Worm (Caenorhabditis elegans): ENCODE measurements around the gene T22D1.5.
A peak's percentile ranks its signal among the peaks of the same experiment; 100 is the strongest.

The T22D1.5 gene

DNA sequence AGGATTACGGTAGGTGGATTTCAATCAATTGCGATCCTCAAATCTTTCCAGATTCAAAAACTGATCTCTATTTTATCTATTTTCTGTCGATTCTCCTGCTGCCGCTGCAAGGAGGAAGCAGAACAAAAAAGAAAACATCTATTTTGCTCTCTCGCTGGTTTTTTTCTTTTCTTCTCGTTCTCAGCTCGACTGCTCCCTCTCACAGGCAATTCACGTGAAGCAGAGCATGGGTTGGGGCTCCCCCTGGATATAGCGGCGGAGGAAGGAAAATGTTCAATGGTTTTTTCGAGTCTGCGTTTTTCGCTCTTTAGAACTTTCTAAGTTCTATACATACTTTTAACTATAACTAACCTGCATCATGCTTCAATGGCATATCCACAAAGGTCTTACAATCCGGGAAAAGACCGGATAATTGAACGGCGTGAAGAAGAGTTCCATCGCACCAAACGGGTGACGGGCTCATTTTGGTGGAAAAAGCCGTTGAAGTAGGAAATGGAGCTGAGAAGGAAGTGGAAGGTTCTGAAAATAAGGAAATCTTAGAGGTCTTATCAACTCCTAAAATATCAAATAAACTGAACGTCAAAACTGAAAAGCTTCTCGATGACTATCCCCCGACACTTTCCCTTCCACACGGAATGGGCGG, 24.7 kb upstream of the T22D1.5 start (continued):
- TF ChIP-seq mel-28 (tag; optimal IDR thresholded peaks at IDR 0.05; ENCODE audit: borderline replicate concordance) = no peak
- TF ChIP-seq tbx-9 (tag; optimal IDR thresholded peaks at IDR 0.05; ENCODE audit: borderline replicate concordance) = no peak
- TF ChIP-seq Y53G8AR.9 (GFP tag; conservative IDR thresholded peaks at IDR 0.05) = no peak
- TF ChIP-seq gei-17 (GFP tag; optimal IDR thresholded peaks at IDR 0.05) = no peak
- TF ChIP-seq T07F8.4 (tag; optimal IDR thresholded peaks at IDR 0.05) = no peak
- TF ChIP-seq madf-10 (tag; optimal IDR thresholded peaks at IDR 0.05) = no peak
- no peak for TF ChIP-seq him-1 (tag; optimal IDR thresholded peaks at IDR 0.05)
- no peak for TF ChIP-seq Y79H2A.3 (GFP tag; conservative IDR thresholded peaks at IDR 0.05)
- TF ChIP-seq madf-6 (GFP tag; IDR thresholded peaks at IDR 0.05) = no peak
- no peak for TF ChIP-seq lsl-1 (GFP tag; optimal IDR thresholded peaks at IDR 0.05)
- peak; percentile 31 for TF ChIP-seq lin-54 (GFP tag; optimal IDR thresholded peaks at IDR 0.05)
- TF ChIP-seq B0035.1 (tag; optimal IDR thresholded peaks at IDR 0.05) = no peak
- TF ChIP-seq ekl-4 (GFP tag; IDR thresholded peaks at IDR 0.05) = no peak
- TF ChIP-seq K12H6.12 (tag; optimal IDR thresholded peaks at IDR 0.05) = peak; percentile 71
- TF ChIP-seq madf-8 (GFP tag; conservative IDR thresholded peaks at IDR 0.05) = no peak
- TF ChIP-seq F22D6.2 (tag; optimal IDR thresholded peaks at IDR 0.05) = no peak
- no peak for TF ChIP-seq mcd-1 (GFP tag; IDR thresholded peaks at IDR 0.05)
- TF ChIP-seq K11D2.4 (GFP tag; IDR thresholded peaks at IDR 0.05) = peak; percentile 59; the same call in 1 of the 2 replicates
- no peak for TF ChIP-seq let-526 (GFP tag; IDR thresholded peaks at IDR 0.05)
- TF ChIP-seq snpc-3.4 (tag; optimal IDR thresholded peaks at IDR 0.05) = no peak
- TF ChIP-seq C06A6.2 (GFP tag; conservative IDR thresholded peaks at IDR 0.05) = peak; percentile 40; the same call in 1 of the 2 replicates
- TF ChIP-seq mxl-1 (tag; optimal IDR thresholded peaks at IDR 0.05) = no peak
- no peak for TF ChIP-seq Y56A3A.18 (GFP tag; IDR thresholded peaks at IDR 0.05)
- peak; percentile 52 for TF ChIP-seq lin-40 (tag; optimal IDR thresholded peaks at IDR 0.05)
- TF ChIP-seq cebp-1 (GFP tag; IDR thresholded peaks at IDR 0.05) = no peak
- TF ChIP-seq cebp-1 (tag; optimal IDR thresholded peaks at IDR 0.05) = no peak
- TF ChIP-seq egl-44 (GFP tag; IDR thresholded peaks at IDR 0.05) = no peak
- TF ChIP-seq F37B4.10 (GFP tag; IDR thresholded peaks at IDR 0.05) = no peak
- no peak for TF ChIP-seq egrh-3 (GFP tag; IDR thresholded peaks at IDR 0.05)
- TF ChIP-seq ceh-100 (GFP tag; IDR thresholded peaks at IDR 0.05) = no peak
- no peak for TF ChIP-seq T26A5.8 (tag; optimal IDR thresholded peaks at IDR 0.05)
- TF ChIP-seq egl-18 (GFP tag; IDR thresholded peaks at IDR 0.05) = no peak
- no peak for TF ChIP-seq tbp1 (GFP tag; optimal IDR thresholded peaks at IDR 0.05)
- TF ChIP-seq ccch-3 (GFP tag; optimal IDR thresholded peaks at IDR 0.05) = no peak
- no peak for TF ChIP-seq F39B2.1 (GFP tag; IDR thresholded peaks at IDR 0.05)
- TF ChIP-seq snpc-1.3 (tag; optimal IDR thresholded peaks at IDR 0.05; ENCODE audit: insufficient read depth) = no peak
- no peak for TF ChIP-seq unc-130 (GFP tag; optimal IDR thresholded peaks at IDR 0.05)
- no peak for TF ChIP-seq snpc-4 (GFP tag; optimal IDR thresholded peaks at IDR 0.05)
- TF ChIP-seq snpc-4 (tag; optimal IDR thresholded peaks at IDR 0.05) = peak in 1 of 4 experiments; percentile 31
- no peak for TF ChIP-seq snpc-1.1 (tag; optimal IDR thresholded peaks at IDR 0.05; ENCODE audit: insufficient read depth)
- peak; percentile 72 for TF ChIP-seq somi-1 (GFP tag; optimal IDR thresholded peaks at IDR 0.05)
- no peak for TF ChIP-seq repo-1 (tag; optimal IDR thresholded peaks at IDR 0.05)
- no peak for TF ChIP-seq sptf-2 (GFP tag; optimal IDR thresholded peaks at IDR 0.05)
- TF ChIP-seq lin-35 (GFP tag; optimal IDR thresholded peaks at IDR 0.05) = peak in 1 of 3 experiments; percentile 47
- TF ChIP-seq hsf-1 (GFP tag; IDR thresholded peaks at IDR 0.05) = no peak
- TF ChIP-seq bed-2 (GFP tag; IDR thresholded peaks at IDR 0.05) = no peak
- TF ChIP-seq dpl-1 (GFP tag; optimal IDR thresholded peaks at IDR 0.05) = no peak
- TF ChIP-seq ama-1 (optimal IDR thresholded peaks at IDR 0.05) = no peak
- TF ChIP-seq ama-1 (GFP tag; optimal IDR thresholded peaks at IDR 0.05) = no peak
